Fruit fly (Drosophila melanogaster) whole organism, adult: ENCODE data around the gene ase.
"Not testable (repeated sequence)": the region's sequence is repeated elsewhere in the genome, so short reads cannot be mapped to it uniquely, and the experiment has no call there.

ENCODE experiments used
- CG11617 ChIP-seq: fragments of 200-800 bp; sonication (Bioruptor generic); optimal IDR thresholded peaks from 2 replicates; lab custom pipeline; 2017; ENCODE audit warnings: mild to moderate bottlenecking, missing biosample characterization, missing genetic modification reagents, missing genetic modification characterization
- CG12768 ChIP-seq: fragments of 200-800 bp; sonication (Bioruptor generic); optimal IDR thresholded peaks from 2 replicates; lab custom pipeline; 2017; ENCODE audit warnings: missing biosample characterization, missing genetic modification characterization, mild to moderate bottlenecking, moderate library complexity, missing genetic modification reagents
- CG14711 ChIP-seq: fragments of 200-800 bp; sonication (Bioruptor generic); optimal IDR thresholded peaks from 2 replicates; lab custom pipeline; 2018; ENCODE audit warnings: missing biosample characterization, mild to moderate bottlenecking, missing genetic modification characterization, moderate library complexity
- CG1620 ChIP-seq: fragments of 200-800 bp; sonication (Bioruptor generic); optimal IDR thresholded peaks from 2 replicates; lab custom pipeline; 2016; ENCODE audit warnings: missing biosample characterization, missing genetic modification characterization
- CG33017 ChIP-seq: fragments of 200-800 bp; sonication (Bioruptor generic); optimal IDR thresholded peaks from 2 replicates; lab custom pipeline; 2018; ENCODE audit warnings: missing biosample characterization, mild to moderate bottlenecking, missing genetic modification characterization, moderate library complexity
- CG5204 ChIP-seq: fragments of 200-800 bp; sonication (Bioruptor generic); optimal IDR thresholded peaks from 2 replicates; lab custom pipeline; 2016; ENCODE audit warnings: missing biosample characterization, missing genetic modification characterization
- CG7045 ChIP-seq: fragments of 200-800 bp; sonication (Bioruptor generic); optimal IDR thresholded peaks from 2 replicates; lab custom pipeline; 2017; ENCODE audit warnings: missing biosample characterization, mild to moderate bottlenecking, missing genetic modification characterization
- CG7101 ChIP-seq: fragments of 200-800 bp; sonication (Bioruptor generic); optimal IDR thresholded peaks from 2 replicates; lab custom pipeline; 2018; ENCODE audit warnings: missing biosample characterization, mild to moderate bottlenecking, missing genetic modification characterization, moderate library complexity
- Clk ChIP-seq: fragments of 200-800 bp; sonication (Bioruptor generic); optimal IDR thresholded peaks from 2 replicates; lab custom pipeline; 2017; ENCODE audit warnings: missing biosample characterization, missing genetic modification characterization
- Crg-1 ChIP-seq: fragments of 200-800 bp; sonication (Bioruptor generic); optimal IDR thresholded peaks from 2 replicates; lab custom pipeline; 2016; ENCODE audit warnings: missing biosample characterization, missing genetic modification characterization
- Hr96 ChIP-seq: fragments of 200-800 bp; sonication (Bioruptor generic); optimal IDR thresholded peaks from 2 replicates; lab custom pipeline; 2016; ENCODE audit warnings: missing biosample characterization, missing genetic modification characterization
- Mnt ChIP-seq: fragments of 200-800 bp; sonication (Bioruptor generic); optimal IDR thresholded peaks from 2 replicates; lab custom pipeline; 2016; ENCODE audit warnings: missing biosample characterization, mild to moderate bottlenecking, missing genetic modification characterization
- bab1 ChIP-seq: fragments of 200-800 bp; sonication (Bioruptor generic); optimal IDR thresholded peaks from 3 replicates; lab custom pipeline; 2019; ENCODE audit warnings: missing biosample characterization, mild to moderate bottlenecking, missing genetic modification characterization, moderate library complexity
- cic ChIP-seq: fragments of 200-800 bp; sonication (Bioruptor generic); optimal IDR thresholded peaks from 2 replicates; lab custom pipeline; 2017; ENCODE audit warnings: missing biosample characterization, mild to moderate bottlenecking, missing genetic modification characterization, moderate library complexity
- cnc ChIP-seq, 2 experiments: fragments of >200 bp; optimal IDR thresholded peaks; 2 replicates each; lab custom pipeline; 2017
- kay ChIP-seq: fragments of 200-800 bp; sonication (Bioruptor generic); peaks from one replicate; lab custom pipeline; 2016; ENCODE audit warnings: missing biosample characterization, missing genetic modification characterization, borderline replicate concordance
- ovo ChIP-seq: fragments of 200-800 bp; sonication (Bioruptor generic); optimal IDR thresholded peaks from 2 replicates; lab custom pipeline; 2016; ENCODE audit warnings: missing biosample characterization, missing genetic modification characterization
- pad ChIP-seq: fragments of 200-800 bp; sonication (Bioruptor generic); optimal IDR thresholded peaks from 3 replicates; lab custom pipeline; 2017; ENCODE audit warnings: missing biosample characterization, missing genetic modification characterization, mild to moderate bottlenecking, moderate library complexity, missing genetic modification reagents
- tj ChIP-seq: fragments of 200-800 bp; sonication (Bioruptor generic); optimal IDR thresholded peaks from 3 replicates; lab custom pipeline; 2017; ENCODE audit warnings: missing biosample characterization, mild to moderate bottlenecking, missing genetic modification characterization, moderate library complexity
- toe ChIP-seq: fragments of 200-800 bp; sonication (Bioruptor generic); optimal IDR thresholded peaks from 2 replicates; lab custom pipeline; 2016; ENCODE audit warnings: missing biosample characterization, missing genetic modification characterization

The ase gene

DNA sequence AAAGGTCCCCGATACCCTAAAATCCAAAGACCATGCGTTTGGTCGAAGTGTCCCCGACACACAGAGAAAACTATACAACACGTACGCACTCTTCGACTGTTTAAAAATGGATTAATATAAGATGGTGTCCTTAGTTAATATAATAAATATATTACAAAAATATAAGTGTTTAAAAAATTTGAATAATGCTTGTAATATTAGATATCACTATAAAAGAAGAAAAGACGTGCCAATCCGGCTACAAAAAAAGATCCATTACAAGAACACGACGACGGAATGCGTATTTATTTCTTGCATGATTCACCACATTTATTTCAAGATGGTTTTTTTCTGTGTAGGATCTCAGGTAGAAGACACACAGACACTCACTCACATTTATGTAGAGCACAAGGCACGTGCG, 2.7 kb upstream of the ase start:
- TF ChIP-seq bab1 (GFP tag; lab: Kevin White, UChicago) (no peak), ovo (no peak), CG11617 (GFP tag; lab: Kevin White, UChicago) (no peak), tj (GFP tag; lab: Kevin White, UChicago) (no peak), CG12768 (GFP tag; lab: Kevin White, UChicago) (no peak), kay (no peak)

DNA sequence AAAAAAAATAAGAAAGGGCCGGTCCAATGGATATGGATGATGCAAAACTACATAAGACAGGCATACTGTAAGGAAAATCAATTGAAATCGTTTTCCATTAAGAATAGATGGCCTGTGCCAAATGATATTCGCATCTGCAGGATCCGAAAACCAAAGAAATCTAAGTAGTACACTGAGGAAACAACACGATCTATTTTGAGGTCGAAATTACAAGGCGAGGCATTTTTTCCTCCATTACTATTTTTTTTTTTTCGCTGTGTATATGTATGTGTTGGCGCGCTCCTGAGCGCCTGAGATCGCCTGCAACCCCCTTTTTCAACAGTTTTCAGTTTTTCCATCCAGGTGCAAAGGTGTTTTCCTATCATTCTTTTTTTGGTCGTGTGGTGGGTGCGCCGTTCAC, 3.4 kb downstream of the ase start:
- TF ChIP-seq cic (GFP tag; lab: Kevin White, UChicago) (no peak), CG33017 (no peak)

dm6 chrX:469235-469634, 8.7 kb downstream of the ase start, which contains the start of gene Cyp4g1:
Gene Cyp4g1, minus strand, starts transcription at chrX:469335.
- TF ChIP-seq CG11617 (GFP tag; lab: Kevin White, UChicago) = no peak
- TF ChIP-seq CG5204 (GFP tag; lab: Kevin White, UChicago) = no peak
- no peak for TF ChIP-seq kay
- TF ChIP-seq CG12768 (GFP tag; lab: Kevin White, UChicago) = peak; percentile 36
- no peak for TF ChIP-seq CG14711 (tag; lab: Kevin White, UChicago)

dm6 chrX:470626-471025, 10.1 kb downstream of the ase start, which contains the start of gene CG32816:
Gene CG32816, minus strand, starts transcription at chrX:470726.
- no peak for TF ChIP-seq CG11617 (GFP tag; lab: Kevin White, UChicago)
- TF ChIP-seq CG5204 (GFP tag; lab: Kevin White, UChicago) = no peak
- TF ChIP-seq cic (GFP tag; lab: Kevin White, UChicago) = no peak
- TF ChIP-seq ovo = peak; percentile 55
- no peak for TF ChIP-seq kay

- TF ChIP-seq CG5204 (GFP tag; lab: Kevin White, UChicago) (no peak), ovo (peak; percentile 7), Mnt (GFP tag; lab: Kevin White, UChicago) (peak; percentile 10), CG1620 (GFP tag; lab: Kevin White, UChicago) (peak; percentile 31), CG7045 (GFP tag; lab: Kevin White, UChicago) (no peak), CG7101 (tag; lab: Kevin White, UChicago) (peak; percentile 52), toe (GFP tag; lab: Kevin White, UChicago) (no peak), CG33017 (peak; percentile 4), CG12768 (GFP tag; lab: Kevin White, UChicago) (no peak), cic (GFP tag; lab: Kevin White, UChicago) (no peak), CG14711 (tag; lab: Kevin White, UChicago) (peak; percentile 85), cnc (optimal IDR thresholded peaks at IDR 0.05; lab: Kevin White, UChicago) (no peak), tj (GFP tag; lab: Kevin White, UChicago) (peak; percentile 12), Crg-1 (GFP tag; lab: Kevin White, UChicago) (no peak), bab1 (GFP tag; lab: Kevin White, UChicago) (peak; percentile 30)
Measured at dm6 chrX:476230-477143, 15.9 kb downstream of the ase start, which contains the start of the genes ebo and CG13373. Gene ebo, minus strand, starts transcription at chrX:476579. Gene CG13373, plus strand, starts transcription at chrX:476984.

dm6 chrX:478766-479165, 18.2 kb downstream of the ase start, which contains the start of gene CG32817:
Gene CG32817, plus strand, starts transcription at chrX:479066.
- TF ChIP-seq CG11617 (GFP tag; lab: Kevin White, UChicago) = no peak
- TF ChIP-seq tj (GFP tag; lab: Kevin White, UChicago) = no peak
- TF ChIP-seq CG12768 (GFP tag; lab: Kevin White, UChicago) = no peak
- no peak for TF ChIP-seq Mnt (GFP tag; lab: Kevin White, UChicago)
- no peak for TF ChIP-seq CG7045 (GFP tag; lab: Kevin White, UChicago)
- no peak for TF ChIP-seq cnc (optimal IDR thresholded peaks at IDR 0.05; lab: Kevin White, UChicago)
- TF ChIP-seq CG7101 (tag; lab: Kevin White, UChicago) = no peak
- TF ChIP-seq CG1620 (GFP tag; lab: Kevin White, UChicago) = no peak
- no peak for TF ChIP-seq pad
- TF ChIP-seq Clk (GFP tag; lab: Kevin White, UChicago) = no peak
- TF ChIP-seq kay = no peak
- no peak for TF ChIP-seq cic (GFP tag; lab: Kevin White, UChicago)
- TF ChIP-seq ovo = no peak
- no peak for TF ChIP-seq Hr96 (GFP tag; lab: Kevin White, UChicago)
- TF ChIP-seq toe (GFP tag; lab: Kevin White, UChicago) = no peak

DNA sequence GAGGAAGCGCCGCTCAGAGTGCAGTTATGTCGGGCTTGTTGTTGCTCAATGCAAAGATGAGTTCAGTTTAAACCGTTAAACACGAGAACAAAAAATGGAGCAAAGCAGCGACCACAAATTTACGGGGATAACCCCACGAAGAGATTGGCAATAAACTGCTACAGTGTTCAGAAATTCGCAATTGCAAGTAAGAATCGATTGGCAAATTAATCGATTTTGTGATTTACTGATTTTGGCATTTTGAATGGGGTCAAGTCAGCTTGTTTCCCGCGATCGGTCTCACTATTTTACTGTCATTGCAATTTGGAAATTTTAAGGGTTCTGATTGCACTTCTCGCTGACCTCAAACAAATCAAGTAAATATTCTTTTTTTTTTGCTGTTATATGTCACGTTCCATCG, 21.1 kb downstream of the ase start, which contains the start of gene CG3176:
CG3176 (plus strand) TSS at position 221 of the 400 bp plus-strand sequence.
- TF ChIP-seq CG14711 (tag; lab: Kevin White, UChicago); ovo; Crg-1 (GFP tag; lab: Kevin White, UChicago): not testable (repeated sequence)
